Worm (Caenorhabditis elegans): ENCODE data around the gene ugt-30.

- no peak for TF ChIP-seq hmg-11 (tag; optimal IDR thresholded peaks at IDR 0.05)
- no peak for TF ChIP-seq nfya-1 (tag; optimal IDR thresholded peaks at IDR 0.05; ENCODE audit: insufficient read depth)
- TF ChIP-seq zag-1 (tag; optimal IDR thresholded peaks at IDR 0.05): no peak
- no peak for TF ChIP-seq pha-4 (tag; optimal IDR thresholded peaks at IDR 0.05)
- no peak for TF ChIP-seq mml-1 (tag; optimal IDR thresholded peaks at IDR 0.05)
- TF ChIP-seq unc-62 (GFP tag; optimal IDR thresholded peaks at IDR 0.05): no peak
- no peak for TF ChIP-seq ztf-4 (tag; optimal IDR thresholded peaks at IDR 0.05)
- no peak for TF ChIP-seq elt-1 (tag; optimal IDR thresholded peaks at IDR 0.05)
- no peak for TF ChIP-seq daf-12 (tag; optimal IDR thresholded peaks at IDR 0.05)
- no peak for TF ChIP-seq ceh-16 (tag; optimal IDR thresholded peaks at IDR 0.05)
These were observed 37.6 kb upstream of the ugt-30 start, which contains the start of gene srz-11 for ce11 chrV:15162697-15163096.

Data from whole organism, L3 larva.